Fruit fly (Drosophila melanogaster) whole organism, embryonic: ENCODE results near the gene Tim17b2.

Source experiments
- Atf-2 ChIP-seq: fragments of 200-800 bp; sonication (Bioruptor generic); optimal IDR thresholded peaks from 2 replicates; lab custom pipeline; 2016; ENCODE audit warnings: missing biosample characterization, missing genetic modification characterization
- B-H1 ChIP-seq: fragments of 200-800 bp; sonication (Bioruptor generic); IDR thresholded peaks from 3 replicates; pipeline ENCODE4 v1.3.6; 2022; ENCODE audit warnings: missing biosample characterization, missing genetic modification characterization
- B-H2 ChIP-seq: fragments of 200-800 bp; sonication (Bioruptor generic); optimal IDR thresholded peaks from 2 replicates; lab custom pipeline; 2018; ENCODE audit warnings: missing biosample characterization, mild to moderate bottlenecking, missing genetic modification characterization
- BtbVII ChIP-seq: fragments of 200-800 bp; sonication (Bioruptor generic); optimal IDR thresholded peaks from 3 replicates; lab custom pipeline; 2017; ENCODE audit warnings: missing biosample characterization, mild to moderate bottlenecking, missing genetic modification characterization
- CG10959 ChIP-seq: fragments of 200-800 bp; sonication (Bioruptor generic); IDR thresholded peaks from 2 replicates; pipeline ENCODE4 v1.3.6; 2022; ENCODE audit warnings: missing biosample characterization, missing genetic modification characterization
- CG13123 ChIP-seq: fragments of 200-800 bp; sonication (Bioruptor generic); optimal IDR thresholded peaks from 2 replicates; lab custom pipeline; 2016; ENCODE audit warnings: missing biosample characterization, missing genetic modification characterization
- CG13624 ChIP-seq: fragments of 200-800 bp; sonication (Bioruptor generic); optimal IDR thresholded peaks from 2 replicates; lab custom pipeline; 2016; ENCODE audit warnings: missing biosample characterization, missing genetic modification characterization
- CG14965 ChIP-seq: fragments of 200-800 bp; sonication (Bioruptor generic); optimal IDR thresholded peaks from 2 replicates; lab custom pipeline; 2016; ENCODE audit warnings: missing biosample characterization, missing genetic modification characterization, borderline replicate concordance
- CG18619 ChIP-seq: fragments of 200-800 bp; sonication (Bioruptor generic); optimal IDR thresholded peaks from 3 replicates; lab custom pipeline; 2017; ENCODE audit warnings: missing biosample characterization, mild to moderate bottlenecking, missing genetic modification characterization
- CG30020 ChIP-seq: fragments of 200-800 bp; optimal IDR thresholded peaks from 2 replicates; lab custom pipeline; 2019; ENCODE audit warnings: missing biosample characterization, mild to moderate bottlenecking, missing genetic modification characterization, moderate library complexity
- CG3281 ChIP-seq: fragments of 200-800 bp; sonication (Bioruptor generic); optimal IDR thresholded peaks from 3 replicates; lab custom pipeline; 2017; ENCODE audit warnings: missing biosample characterization, mild to moderate bottlenecking, missing genetic modification characterization
- CG4707 ChIP-seq: fragments of 200-800 bp; sonication (Bioruptor generic); optimal IDR thresholded peaks from 2 replicates; lab custom pipeline; 2018; ENCODE audit warnings: missing biosample characterization, mild to moderate bottlenecking, missing genetic modification characterization, moderate library complexity
- CG5180 ChIP-seq: fragments of 200-800 bp; sonication (Bioruptor generic); optimal IDR thresholded peaks from 3 replicates; lab custom pipeline; 2017; ENCODE audit warnings: missing biosample characterization, missing genetic modification characterization, mild to moderate bottlenecking, moderate library complexity, missing genetic modification reagents
- CG6854 ChIP-seq: fragments of 200-800 bp; sonication (Bioruptor generic); optimal IDR thresholded peaks from 3 replicates; lab custom pipeline; 2017; ENCODE audit warnings: missing biosample characterization, mild to moderate bottlenecking, missing genetic modification characterization
- CG8359 ChIP-seq: fragments of 200-800 bp; sonication (Bioruptor generic); optimal IDR thresholded peaks from 2 replicates; lab custom pipeline; 2017; ENCODE audit warnings: missing biosample characterization, mild to moderate bottlenecking, missing genetic modification characterization, borderline replicate concordance
- CG9817 ChIP-seq: fragments of 200-800 bp; sonication (Bioruptor generic); optimal IDR thresholded peaks from 2 replicates; lab custom pipeline; 2018; ENCODE audit warnings: missing biosample characterization, mild to moderate bottlenecking, missing genetic modification characterization, moderate library complexity
- CrebB ChIP-seq: fragments of 200-800 bp; sonication (Bioruptor generic); optimal IDR thresholded peaks from 3 replicates; lab custom pipeline; 2018; ENCODE audit warnings: missing biosample characterization, mild to moderate bottlenecking, missing genetic modification characterization
- Dbx ChIP-seq: fragments of 200-800 bp; sonication (Bioruptor generic); IDR thresholded peaks from 3 replicates; pipeline ENCODE4 v1.3.6; 2022; ENCODE audit warnings: missing biosample characterization, missing genetic modification characterization
- Eip74EF ChIP-seq, 2 experiments: fragments of 200-800 bp in 1 of 2; fragments of >200 bp in 1 of 2; sonication (Bioruptor generic) in 1 of 2; optimal IDR thresholded peaks; 2 replicates each; lab custom pipeline; 2017 to 2019; ENCODE audit warnings: missing biosample characterization in 2 of 2, missing genetic modification characterization in 2 of 2, mild to moderate bottlenecking in 1 of 2, moderate library complexity in 1 of 2
- Elba2 ChIP-seq: fragments of 200-800 bp; sonication (Bioruptor generic); optimal IDR thresholded peaks from 3 replicates; lab custom pipeline; 2016; ENCODE audit warnings: missing biosample characterization, missing genetic modification characterization
- Gug ChIP-seq: fragments of 200-800 bp; sonication (Bioruptor generic); IDR thresholded peaks from 4 replicates; pipeline ENCODE4 v1.3.6; 2022; ENCODE audit warnings: missing biosample characterization, missing genetic modification characterization
- HHEX ChIP-seq: fragments of 200-800 bp; sonication (Bioruptor generic); optimal IDR thresholded peaks from 3 replicates; lab custom pipeline; 2017; ENCODE audit warnings: missing biosample characterization, mild to moderate bottlenecking, missing genetic modification characterization, missing genetic modification reagents
- HLH54F ChIP-seq: fragments of 200-800 bp; sonication (Bioruptor generic); optimal IDR thresholded peaks from 3 replicates; lab custom pipeline; 2016; ENCODE audit warnings: missing biosample characterization, missing genetic modification characterization
- Jarid2 ChIP-seq: fragments of 200-800 bp; sonication (Bioruptor generic); optimal IDR thresholded peaks from 3 replicates; lab custom pipeline; 2017; ENCODE audit warnings: mild to moderate bottlenecking, missing biosample characterization, missing genetic modification reagents, missing genetic modification characterization
- Lhr ChIP-seq: fragments of 200-800 bp; sonication (Bioruptor generic); optimal IDR thresholded peaks from 3 replicates; lab custom pipeline; 2017; ENCODE audit warnings: mild to moderate bottlenecking, missing biosample characterization, missing genetic modification reagents, missing genetic modification characterization
- Lim3 ChIP-seq: fragments of 200-800 bp; sonication (Bioruptor generic); IDR thresholded peaks from 2 replicates; pipeline ENCODE4 v1.3.6; 2022; ENCODE audit warnings: missing biosample characterization, missing genetic modification characterization
- Med ChIP-seq: fragments of 200-800 bp; sonication (Bioruptor generic); peaks from one replicate; lab custom pipeline; 2016; ENCODE audit warnings: missing biosample characterization, missing genetic modification characterization, mild to moderate bottlenecking, inconsistent platforms, moderate library complexity
- Pdp1 ChIP-seq, 2 experiments: fragments of 200-800 bp; sonication (Bioruptor generic); optimal IDR thresholded peaks; 3 replicates each; lab custom pipeline; 2016; ENCODE audit warnings: missing biosample characterization in 2 of 2, missing genetic modification characterization in 2 of 2, mild to moderate bottlenecking in 1 of 2, moderate library complexity in 1 of 2
- Ptx1 ChIP-seq: fragments of 200-800 bp; sonication (Bioruptor generic); IDR thresholded peaks from 2 replicates; pipeline ENCODE4 v1.3.6; 2022; ENCODE audit warnings: missing biosample characterization, missing genetic modification characterization
- Rx ChIP-seq: fragments of 200-800 bp; sonication (Bioruptor generic); IDR thresholded peaks from 2 replicates; pipeline ENCODE4 v1.3.6; 2022; ENCODE audit warnings: missing biosample characterization, missing genetic modification characterization
- Trl ChIP-seq, 3 experiments: fragments of >200 bp in 2 of 3; fragments of 200-800 bp in 1 of 3; sonication (Bioruptor generic) in 1 of 3; optimal IDR thresholded peaks; 2 replicates in 1 of 3; 3 replicates in 2 of 3; lab custom pipeline; 2016 to 2017; ENCODE audit warnings: missing biosample characterization in 1 of 3, missing genetic modification characterization in 1 of 3
- ci ChIP-seq: fragments of 200-800 bp; sonication (Bioruptor generic); IDR thresholded peaks from 3 replicates; pipeline ENCODE4 v1.3.6; 2022; ENCODE audit warnings: missing biosample characterization, missing genetic modification characterization
- dmrt11E ChIP-seq: fragments of 200-800 bp; sonication (Bioruptor generic); optimal IDR thresholded peaks from 3 replicates; lab custom pipeline; 2018; ENCODE audit warnings: missing biosample characterization, mild to moderate bottlenecking, missing genetic modification characterization, moderate library complexity
- dysf ChIP-seq: fragments of 200-800 bp; sonication (Bioruptor generic); IDR thresholded peaks from 3 replicates; pipeline ENCODE4 v1.3.6; 2022; ENCODE audit warnings: missing biosample characterization, missing genetic modification characterization
- h ChIP-seq: fragments of >200 bp; optimal IDR thresholded peaks from 2 replicates; lab custom pipeline; 2017
- her ChIP-seq: fragments of 200-800 bp; sonication (Bioruptor generic); optimal IDR thresholded peaks from 2 replicates; lab custom pipeline; 2016; ENCODE audit warnings: missing biosample characterization, missing genetic modification characterization
- hkb ChIP-seq, 2 experiments: fragments of 200-800 bp in 1 of 2; fragments of >200 bp in 1 of 2; sonication (Bioruptor generic) in 1 of 2; IDR thresholded peaks in 1 of 2; optimal IDR thresholded peaks in 1 of 2; 2 replicates each; pipeline versions ENCODE4 v1.3.6 to Lab custom; 2017 to 2022; ENCODE audit warnings: missing biosample characterization in 1 of 2, missing genetic modification characterization in 1 of 2
- jing ChIP-seq: fragments of 200-800 bp; sonication (Bioruptor generic); optimal IDR thresholded peaks from 2 replicates; lab custom pipeline; 2018; ENCODE audit warnings: missing biosample characterization, mild to moderate bottlenecking, missing genetic modification characterization
- knrl ChIP-seq: fragments of 200-800 bp; sonication (Bioruptor generic); IDR thresholded peaks from 3 replicates; pipeline ENCODE4 v1.3.6; 2022; ENCODE audit warnings: missing biosample characterization, missing genetic modification characterization; ENCODE audit not compliant: partially characterized antibody
- lbe ChIP-seq: fragments of 200-800 bp; sonication (Bioruptor generic); optimal IDR thresholded peaks from 2 replicates; lab custom pipeline; 2016; ENCODE audit warnings: missing biosample characterization, mild to moderate bottlenecking, missing genetic modification characterization
- mld ChIP-seq: fragments of 200-800 bp; sonication (Bioruptor generic); IDR thresholded peaks from 3 replicates; pipeline ENCODE4 v1.3.6; 2022; ENCODE audit warnings: missing biosample characterization, missing genetic modification characterization; ENCODE audit not compliant: partially characterized antibody
- nmo ChIP-seq: fragments of 200-800 bp; sonication (Bioruptor generic); optimal IDR thresholded peaks from 2 replicates; lab custom pipeline; 2018; ENCODE audit warnings: missing biosample characterization, mild to moderate bottlenecking, missing genetic modification characterization, moderate library complexity
- nom ChIP-seq: fragments of 200-800 bp; sonication (Bioruptor generic); optimal IDR thresholded peaks from 2 replicates; lab custom pipeline; 2017; ENCODE audit warnings: missing biosample characterization, missing genetic modification characterization, mild to moderate bottlenecking, moderate library complexity, missing genetic modification reagents
- row ChIP-seq: fragments of 200-800 bp; sonication (Bioruptor generic); IDR thresholded peaks from 3 replicates; pipeline ENCODE4 v1.3.6; 2022; ENCODE audit warnings: missing biosample characterization, missing genetic modification characterization
- sc ChIP-seq, 3 experiments: fragments of >200 bp in 2 of 3; fragments of 200-800 bp in 1 of 3; sonication (Bioruptor generic) in 1 of 3; optimal IDR thresholded peaks; 2 replicates in 2 of 3; 3 replicates in 1 of 3; lab custom pipeline; 2017; ENCODE audit warnings: mild to moderate bottlenecking in 1 of 3, missing biosample characterization in 1 of 3, missing genetic modification characterization in 1 of 3, missing genetic modification reagents in 1 of 3
- sisA ChIP-seq: fragments of 200-800 bp; sonication (Bioruptor generic); IDR thresholded peaks from 2 replicates; pipeline ENCODE4 v1.3.6; 2022; ENCODE audit warnings: missing biosample characterization, missing genetic modification characterization
- sr ChIP-seq: fragments of 200-800 bp; sonication (Bioruptor generic); IDR thresholded peaks from 3 replicates; pipeline ENCODE4 v1.3.6; 2022; ENCODE audit warnings: missing biosample characterization, missing genetic modification characterization
- tgo ChIP-seq: fragments of 200-800 bp; sonication (Bioruptor generic); IDR thresholded peaks from 3 replicates; pipeline ENCODE4 v1.3.6; 2022; ENCODE audit warnings: missing biosample characterization, missing genetic modification characterization
- zf30C ChIP-seq: fragments of 200-800 bp; sonication (Bioruptor generic); optimal IDR thresholded peaks from 3 replicates; lab custom pipeline; 2018; ENCODE audit warnings: missing biosample characterization, mild to moderate bottlenecking, missing genetic modification characterization
- zfh1 ChIP-seq: fragments of 200-800 bp; sonication (Bioruptor generic); IDR thresholded peaks from 3 replicates; pipeline ENCODE4 v1.3.6; 2022; ENCODE audit warnings: missing biosample characterization, missing genetic modification characterization

Tim17b2 gene

dm6 chr2L:15492159-15492541 is 7.6 kb downstream of the Tim17b2 start (continued):
- TF ChIP-seq hkb (optimal IDR thresholded peaks at IDR 0.05; lab: Kevin White, UChicago) (no peak), hkb (GFP tag; IDR thresholded peaks at IDR 0.05; lab: Robert Waterston, UW) (no peak), CG6854 (no peak), Jarid2 (GFP tag; lab: Kevin White, UChicago) (no peak), CG3281 (GFP tag; lab: Kevin White, UChicago) (no peak), Lim3 (no peak), CG4707 (GFP tag; lab: Kevin White, UChicago) (no peak), dysf (GFP tag; lab: Robert Waterston, UW) (no peak), Lhr (GFP tag; lab: Kevin White, UChicago) (no peak), jing (no peak), nom (GFP tag; lab: Kevin White, UChicago) (no peak), zf30C (GFP tag; lab: Kevin White, UChicago) (no peak), HLH54F (GFP tag; lab: Kevin White, UChicago) (no peak), CG14965 (GFP tag; lab: Kevin White, UChicago) (no peak), ci (GFP tag; lab: Robert Waterston, UW) (no peak), CrebB (no peak), Med (GFP tag; lab: Kevin White, UChicago) (peak; percentile 11), her (GFP tag; lab: Kevin White, UChicago) (no peak), h (no peak), CG10959 (GFP tag; lab: Robert Waterston, UW) (no peak), CG13123 (no peak), Eip74EF (GFP tag; optimal IDR thresholded peaks at IDR 0.05; lab: Kevin White, UChicago) (no peak), knrl (GFP tag; lab: Robert Waterston, UW) (no peak), Pdp1 (GFP tag; optimal IDR thresholded peaks at IDR 0.05; lab: Kevin White, UChicago) (no peak), sisA (GFP tag; lab: Robert Waterston, UW) (no peak), CG18619 (GFP tag; lab: Kevin White, UChicago) (no peak), mld (0 out of 3 replicates have a peak, but pooled peaks have one; percentile 6), Ptx1 (GFP tag; lab: Robert Waterston, UW) (no peak), HHEX (GFP tag; lab: Kevin White, UChicago) (no peak), Dbx (no peak), Rx (no peak), CG5180 (GFP tag; lab: Kevin White, UChicago) (no peak), nmo (GFP tag; lab: Kevin White, UChicago) (peak; percentile 66), Gug (GFP tag; lab: Robert Waterston, UW) (no peak), CG8359 (GFP tag; lab: Kevin White, UChicago) (no peak), Trl (optimal IDR thresholded peaks at IDR 0.05; lab: Kevin White, UChicago) (peak in 1 of 2 experiments; percentile 26), Trl (GFP tag; optimal IDR thresholded peaks at IDR 0.05; lab: Kevin White, UChicago) (no peak), B-H1 (GFP tag; lab: Robert Waterston, UW) (no peak), zfh1 (GFP tag; lab: Robert Waterston, UW) (no peak), Elba2 (GFP tag; lab: Kevin White, UChicago) (no peak), CG30020 (tag; lab: Kevin White, UChicago) (no peak), BtbVII (GFP tag; lab: Kevin White, UChicago) (no peak), B-H2 (no peak), dmrt11E (tag; lab: Kevin White, UChicago) (no peak), CG9817 (tag; lab: Kevin White, UChicago) (no peak), row (GFP tag; lab: Robert Waterston, UW) (no peak), sc (optimal IDR thresholded peaks at IDR 0.05; lab: Kevin White, UChicago) (no peak), sc (GFP tag; optimal IDR thresholded peaks at IDR 0.05; lab: Kevin White, UChicago) (no peak), sr (GFP tag; lab: Robert Waterston, UW) (no peak), CG13624 (no peak), tgo (GFP tag; lab: Robert Waterston, UW) (no peak), Atf-2 (GFP tag; lab: Kevin White, UChicago) (no peak), lbe (no peak)
